Worm (Caenorhabditis elegans) whole organism, young adult: ENCODE results near the gene arid-1.

Source experiments
- B0336.3 ChIP-seq: fragments of 200-800 bp; sonication (Bioruptor generic); IDR thresholded peaks from 2 replicates; pipeline ENCODE4 v1.3.6; 2022; ENCODE audit warnings: missing genetic modification characterization, missing compliant biosample characterization
- F22D6.2 ChIP-seq: sonication (generic microtip); optimal IDR thresholded peaks from 2 replicates; lab custom pipeline; 2016; ENCODE audit warnings: mild to moderate bottlenecking, missing genetic modification characterization, missing compliant biosample characterization
- F33H1.4 ChIP-seq: fragments of 200-800 bp; sonication (Bioruptor generic); IDR thresholded peaks from 2 replicates; pipeline ENCODE4 v1.3.6; 2022; ENCODE audit warnings: missing genetic modification reagents, missing genetic modification characterization, missing compliant biosample characterization
- F52B5.7 ChIP-seq: sonication (generic microtip); optimal IDR thresholded peaks from 2 replicates; lab custom pipeline; 2016; ENCODE audit warnings: mild to moderate bottlenecking, missing genetic modification characterization, missing compliant biosample characterization
- F57C9.4 ChIP-seq: sonication (generic microtip); optimal IDR thresholded peaks from 2 replicates; lab custom pipeline; 2017; ENCODE audit warnings: mild to moderate bottlenecking, missing genetic modification characterization, missing compliant biosample characterization
- Y53F4B.3 ChIP-seq: fragments of 200-800 bp; sonication (Bioruptor generic); IDR thresholded peaks from 2 replicates; pipeline ENCODE4 v1.3.6; 2022; ENCODE audit warnings: missing genetic modification reagents, missing genetic modification characterization, missing compliant biosample characterization
- Y79H2A.3 ChIP-seq: fragments of 200-800 bp; sonication (Bioruptor generic); conservative IDR thresholded peaks from 2 replicates; pipeline ENCODE4 v1.3.6; 2022; ENCODE audit warnings: missing genetic modification reagents, missing genetic modification characterization, missing compliant biosample characterization
- ama-1 ChIP-seq, 3 experiments: fragments of 150-350 bp in 1 of 3; sonication (generic microtip) in 2 of 3; optimal IDR thresholded peaks; 2 replicates each; lab custom pipeline; 2014 to 2018; ENCODE audit warnings: missing biosample characterization in 2 of 3, missing genetic modification characterization in 2 of 3, missing genetic modification reagents in 2 of 3
- atf-7 ChIP-seq: sonication (generic microtip); optimal IDR thresholded peaks from 2 replicates; lab custom pipeline; 2017; ENCODE audit warnings: mild to moderate bottlenecking, missing genetic modification characterization, missing compliant biosample characterization
- athp-1 ChIP-seq: sonication (generic microtip); optimal IDR thresholded peaks from 2 replicates; lab custom pipeline; 2017; ENCODE audit warnings: mild to moderate bottlenecking, missing genetic modification characterization, missing compliant biosample characterization
- attf-3 ChIP-seq: fragments of 200-800 bp; sonication (Bioruptor generic); conservative IDR thresholded peaks from 2 replicates; pipeline ENCODE4 v1.3.6; 2022; ENCODE audit warnings: missing genetic modification reagents, missing genetic modification characterization, missing compliant biosample characterization
- ceh-27 ChIP-seq: fragments of 200-800 bp; sonication (Bioruptor generic); optimal IDR thresholded peaks from 2 replicates; lab custom pipeline; 2018; ENCODE audit warnings: mild to moderate bottlenecking, missing genetic modification characterization, moderate library complexity, missing compliant biosample characterization
- ceh-40 ChIP-seq: fragments of 200-800 bp; sonication (Bioruptor generic); IDR thresholded peaks from 2 replicates; pipeline ENCODE4 v1.3.6; 2022; ENCODE audit warnings: missing genetic modification characterization, missing compliant biosample characterization
- chd-7 ChIP-seq: sonication (generic microtip); optimal IDR thresholded peaks from 2 replicates; lab custom pipeline; 2016; ENCODE audit warnings: mild to moderate bottlenecking, missing genetic modification characterization, moderate library complexity, missing compliant biosample characterization
- dox-1 ChIP-seq: fragments of 200-800 bp; sonication (Bioruptor generic); IDR thresholded peaks from 2 replicates; pipeline ENCODE4 v1.3.6; 2022; ENCODE audit warnings: missing genetic modification reagents, missing genetic modification characterization, missing compliant biosample characterization
- dpff-1 ChIP-seq: sonication (generic microtip); optimal IDR thresholded peaks from 2 replicates; lab custom pipeline; 2017; ENCODE audit warnings: mild to moderate bottlenecking, missing genetic modification characterization, missing compliant biosample characterization
- efl-1 ChIP-seq: fragments of 150-350 bp; optimal IDR thresholded peaks from 2 replicates; lab custom pipeline; 2014; ENCODE audit warnings: missing biosample characterization, missing genetic modification reagents, missing genetic modification characterization
- ekl-4 ChIP-seq: fragments of 200-800 bp; sonication (Bioruptor generic); IDR thresholded peaks from 2 replicates; pipeline ENCODE4 v1.3.6; 2022; ENCODE audit warnings: missing genetic modification reagents, missing genetic modification characterization, missing compliant biosample characterization
- him-1 ChIP-seq: sonication (generic microtip); optimal IDR thresholded peaks from 2 replicates; lab custom pipeline; 2016; ENCODE audit warnings: missing genotype, missing genetic modification reagents, missing genetic modification characterization, missing compliant biosample characterization
- hmg-1.2 ChIP-seq: fragments of 200-800 bp; sonication (Bioruptor generic); IDR thresholded peaks from 2 replicates; pipeline ENCODE4 v1.3.6; 2022; ENCODE audit warnings: missing genetic modification reagents, missing genetic modification characterization, missing compliant biosample characterization
- hmg-20 ChIP-seq: fragments of 200-800 bp; sonication (Bioruptor generic); IDR thresholded peaks from 2 replicates; pipeline ENCODE4 v1.3.6; 2022; ENCODE audit warnings: missing genetic modification reagents, missing genetic modification characterization, missing compliant biosample characterization
- hsf-1 ChIP-seq: fragments of 200-800 bp; sonication (Bioruptor generic); IDR thresholded peaks from 2 replicates; pipeline ENCODE4 v1.3.6; 2022; ENCODE audit warnings: missing genetic modification reagents, missing genetic modification characterization, missing compliant biosample characterization
- lag-1 ChIP-seq: fragments of 200-800 bp; sonication (Bioruptor generic); IDR thresholded peaks from 2 replicates; pipeline ENCODE4 v1.3.6; 2022; ENCODE audit warnings: missing genetic modification reagents, missing genetic modification characterization, missing compliant biosample characterization
- lin-26 ChIP-seq: fragments of 200-800 bp; sonication (Bioruptor generic); IDR thresholded peaks from 2 replicates; pipeline ENCODE4 v1.3.6; 2022; ENCODE audit warnings: missing genetic modification reagents, missing genetic modification characterization, missing compliant biosample characterization
- lin-35 ChIP-seq, 3 experiments: fragments of 150-350 bp in 2 of 3; sonication (generic microtip) in 1 of 3; optimal IDR thresholded peaks; 2 replicates each; lab custom pipeline; 2014 to 2018; ENCODE audit warnings: missing biosample characterization in 3 of 3, missing genetic modification characterization in 3 of 3, missing genetic modification reagents in 3 of 3
- lin-54 ChIP-seq: fragments of 200-800 bp; sonication (Bioruptor generic); optimal IDR thresholded peaks from 2 replicates; lab custom pipeline; 2018; ENCODE audit warnings: mild to moderate bottlenecking, missing genetic modification characterization, missing compliant biosample characterization
- madf-6 ChIP-seq: fragments of 200-800 bp; sonication (Bioruptor generic); IDR thresholded peaks from 2 replicates; pipeline ENCODE4 v1.3.6; 2022; ENCODE audit warnings: missing genetic modification reagents, missing genetic modification characterization, missing compliant biosample characterization
- madf-8 ChIP-seq: fragments of 200-800 bp; sonication (Bioruptor generic); conservative IDR thresholded peaks from 2 replicates; pipeline ENCODE4 v1.3.6; 2022; ENCODE audit warnings: missing genetic modification reagents, missing genetic modification characterization, missing compliant biosample characterization
- mel-28 ChIP-seq: sonication (generic microtip); optimal IDR thresholded peaks from 2 replicates; lab custom pipeline; 2016; ENCODE audit warnings: borderline replicate concordance, mild to moderate bottlenecking, missing genetic modification characterization, missing compliant biosample characterization
- mxl-1 ChIP-seq: sonication (generic microtip); optimal IDR thresholded peaks from 2 replicates; lab custom pipeline; 2016; ENCODE audit warnings: missing genetic modification characterization, missing compliant biosample characterization
- nfyb-1 ChIP-seq: fragments of 200-800 bp; sonication (Bioruptor generic); IDR thresholded peaks from 2 replicates; pipeline ENCODE4 v1.3.6; 2022; ENCODE audit warnings: missing genetic modification reagents, missing genetic modification characterization, missing compliant biosample characterization
- nhr-27 ChIP-seq: fragments of 200-800 bp; sonication (Bioruptor generic); optimal IDR thresholded peaks from 2 replicates; lab custom pipeline; 2018; ENCODE audit warnings: mild to moderate bottlenecking, missing genetic modification characterization, moderate library complexity, missing compliant biosample characterization
- nhr-80 ChIP-seq: sonication (generic microtip); optimal IDR thresholded peaks from 2 replicates; lab custom pipeline; 2016; ENCODE audit warnings: missing genetic modification characterization, missing compliant biosample characterization
- nhr-90 ChIP-seq: sonication (generic microtip); optimal IDR thresholded peaks from 2 replicates; lab custom pipeline; 2016; ENCODE audit warnings: missing genotype, mild to moderate bottlenecking, missing genetic modification characterization, missing compliant biosample characterization
- pha-4 ChIP-seq: fragments of 150-350 bp; sonication (generic microtip); optimal IDR thresholded peaks from 2 replicates; lab custom pipeline; 2014; ENCODE audit warnings: missing biosample characterization, missing genetic modification reagents, missing genetic modification characterization
- rcor-1 ChIP-seq: fragments of 200-800 bp; sonication (Bioruptor generic); IDR thresholded peaks from 2 replicates; pipeline ENCODE4 v1.3.6; 2022; ENCODE audit warnings: missing genetic modification reagents, missing genetic modification characterization, missing compliant biosample characterization
- rec-8 ChIP-seq, 2 experiments: sonication (generic microtip); optimal IDR thresholded peaks; 2 replicates each; lab custom pipeline; 2016; ENCODE audit warnings: mild to moderate bottlenecking in 2 of 2, missing genetic modification characterization in 2 of 2, missing genetic modification reagents in 2 of 2, missing genotype in 2 of 2, missing biosample characterization in 1 of 2, missing compliant biosample characterization in 1 of 2, moderate library complexity in 1 of 2
- snpc-4 ChIP-seq, 5 experiments: fragments of 150-350 bp in 1 of 5; sonication (generic microtip) in 4 of 5; optimal IDR thresholded peaks; 2 replicates each; lab custom pipeline; 2014 to 2018; ENCODE audit warnings: missing genetic modification characterization in 5 of 5, missing biosample characterization in 3 of 5, antibody characterized with exemption in 2 of 5, mild to moderate bottlenecking in 2 of 5, missing compliant biosample characterization in 2 of 5, missing genotype in 2 of 5, moderate library complexity in 2 of 5, missing genetic modification reagents in 1 of 5
- zfh-2 ChIP-seq: fragments of 200-800 bp; sonication (Bioruptor generic); conservative IDR thresholded peaks from 2 replicates; pipeline ENCODE4 v1.3.6; 2022; ENCODE audit warnings: missing genetic modification reagents, missing genetic modification characterization, missing compliant biosample characterization
- ztf-6 ChIP-seq: fragments of 200-800 bp; sonication (Bioruptor generic); IDR thresholded peaks from 2 replicates; pipeline ENCODE4 v1.3.6; 2022; ENCODE audit warnings: missing genetic modification reagents, missing genetic modification characterization, missing compliant biosample characterization

The arid-1 gene

ce11 chrV:141257-141656, 44.7 kb upstream of the arid-1 start, which contains the start of gene W03F9.11:
Gene W03F9.11, minus strand, starts transcription at chrV:141357.
- no peak for TF ChIP-seq hmg-1.2 (GFP tag; lab: Robert Waterston, UW)
- no peak for TF ChIP-seq attf-3 (GFP tag; lab: Robert Waterston, UW)
- no peak for TF ChIP-seq madf-8 (GFP tag; lab: Robert Waterston, UW)
- no peak for TF ChIP-seq ceh-27 (GFP tag; lab: Kevin White, UChicago)
- TF ChIP-seq hmg-20 (GFP tag; lab: Robert Waterston, UW), result no peak
- no peak for TF ChIP-seq ama-1 (optimal IDR thresholded peaks at IDR 0.05; lab: Kevin White, UChicago)
- no peak for TF ChIP-seq ama-1 (GFP tag; optimal IDR thresholded peaks at IDR 0.05; lab: Kevin White, UChicago)
- TF ChIP-seq mxl-1 (tag; lab: Kevin White, UChicago), result no peak
- no peak for TF ChIP-seq lin-54
- no peak for TF ChIP-seq F52B5.7 (tag; lab: Kevin White, UChicago)
- TF ChIP-seq, all 124 proteins: peak for 0

ce11 chrV:144794-145193, 41.2 kb upstream of the arid-1 start, which contains the start of gene srh-82:
Gene srh-82, plus strand, starts transcription at chrV:145094.
- no peak for TF ChIP-seq F22D6.2 (tag; lab: Kevin White, UChicago)
- no peak for TF ChIP-seq B0336.3
- TF ChIP-seq F52B5.7 (tag; lab: Kevin White, UChicago), result no peak

DNA sequence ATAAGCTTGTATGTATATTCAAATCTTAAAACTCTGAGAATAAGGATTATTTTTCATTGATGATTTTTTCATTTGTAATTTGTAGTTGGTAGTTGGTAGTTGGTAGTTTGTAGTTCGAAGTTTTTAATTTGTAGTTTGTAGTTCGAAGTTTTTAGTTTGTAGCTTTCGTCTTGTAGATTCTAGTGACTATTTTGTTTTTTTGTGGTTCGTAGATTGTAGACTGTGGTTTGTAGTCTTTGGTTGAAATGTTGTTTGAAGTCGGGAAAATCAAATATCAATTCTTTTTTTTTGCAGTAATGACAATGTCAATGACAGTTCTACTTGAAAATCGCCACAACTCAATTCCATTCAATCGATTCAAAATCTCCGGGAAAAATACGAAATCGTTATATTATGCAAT, 40.3 kb upstream of the arid-1 start:
- TF ChIP-seq F57C9.4 (no peak), atf-7 (tag; lab: Kevin White, UChicago) (no peak), Y79H2A.3 (GFP tag; lab: Robert Waterston, UW) (no peak), ztf-6 (no peak), pha-4 (no peak), efl-1 (no peak), zfh-2 (GFP tag; lab: Robert Waterston, UW) (no peak), rec-8 (tag; optimal IDR thresholded peaks at IDR 0.05; lab: Kevin White, UChicago) (no peak), him-1 (no peak), madf-6 (no peak), nhr-27 (tag; lab: Kevin White, UChicago) (no peak), dox-1 (GFP tag; lab: Robert Waterston, UW) (no peak), lin-26 (GFP tag; lab: Robert Waterston, UW) (no peak), dpff-1 (tag; lab: Kevin White, UChicago) (no peak), F33H1.4 (no peak)

DNA sequence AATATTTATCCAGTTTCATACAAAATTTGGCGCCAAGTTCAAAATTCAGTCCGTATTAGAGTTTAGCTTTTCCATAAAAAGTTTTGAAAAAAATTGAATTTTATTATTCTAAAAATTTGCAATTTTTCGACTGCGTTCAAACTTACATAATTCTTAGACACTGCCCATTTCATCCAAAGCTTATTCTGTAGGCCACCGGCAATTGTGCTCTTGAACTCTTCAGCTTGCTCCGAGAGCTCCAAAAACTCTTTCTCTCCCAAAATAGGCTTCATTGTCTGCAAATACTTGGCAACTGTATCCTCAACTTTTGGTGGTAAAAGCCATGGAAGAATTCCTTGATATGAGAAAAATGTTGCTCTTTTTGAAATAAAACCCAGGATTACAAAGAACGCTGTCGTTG, 35.9 kb upstream of the arid-1 start:
- TF ChIP-seq pha-4 (no peak), mel-28 (no peak), Y53F4B.3 (GFP tag; lab: Robert Waterston, UW) (no peak), ztf-6 (no peak), Y79H2A.3 (GFP tag; lab: Robert Waterston, UW) (no peak), nhr-90 (tag; lab: Kevin White, UChicago) (no peak), ekl-4 (no peak), ceh-40 (GFP tag; lab: Robert Waterston, UW) (no peak), athp-1 (tag; lab: Kevin White, UChicago) (no peak), chd-7 (tag; lab: Kevin White, UChicago) (no peak), nfyb-1 (GFP tag; lab: Robert Waterston, UW) (no peak), lag-1 (GFP tag; lab: Robert Waterston, UW) (no peak), hsf-1 (no peak), lin-35 (GFP tag; optimal IDR thresholded peaks at IDR 0.05; lab: Kevin White, UChicago) (no peak), rcor-1 (GFP tag; lab: Robert Waterston, UW) (no peak), nhr-80 (tag; lab: Kevin White, UChicago) (no peak), snpc-4 (GFP tag; optimal IDR thresholded peaks at IDR 0.05; lab: Kevin White, UChicago) (no peak), snpc-4 (tag; optimal IDR thresholded peaks at IDR 0.05; lab: Kevin White, UChicago) (no peak)
